Worm (Caenorhabditis elegans) whole organism, L2 larva: ENCODE data around the gene srh-109.

Experiments
- C34F6.9 ChIP-seq: fragments of 150-350 bp; optimal IDR thresholded peaks from 2 replicates; lab custom pipeline; 2014; ENCODE audit warnings: missing biosample characterization, missing genetic modification characterization
- F13H6.1 ChIP-seq: sonication (generic microtip); optimal IDR thresholded peaks from 2 replicates; lab custom pipeline; 2016; ENCODE audit warnings: missing genetic modification characterization, missing compliant biosample characterization
- Y55F3AM.14 ChIP-seq: fragments of 200-800 bp; sonication (Bioruptor generic); optimal IDR thresholded peaks from 2 replicates; lab custom pipeline; 2018; ENCODE audit warnings: mild to moderate bottlenecking, missing genetic modification characterization, missing compliant biosample characterization
- ZK546.5 ChIP-seq: sonication (generic microtip); optimal IDR thresholded peaks from 2 replicates; lab custom pipeline; 2017; ENCODE audit warnings: missing biosample characterization, missing genetic modification characterization
- alr-1 ChIP-seq: fragments of 150-350 bp; optimal IDR thresholded peaks from 2 replicates; lab custom pipeline; 2014; ENCODE audit warnings: missing biosample characterization, missing genetic modification characterization
- aly-2 ChIP-seq: fragments of 150-350 bp; optimal IDR thresholded peaks from 2 replicates; lab custom pipeline; 2014; ENCODE audit warnings: missing biosample characterization, missing genetic modification characterization
- ama-1 ChIP-seq: fragments of 150-350 bp; optimal IDR thresholded peaks from 2 replicates; lab custom pipeline; 2018; ENCODE audit warnings: inconsistent platforms
- blmp-1 ChIP-seq: sonication (generic microtip); optimal IDR thresholded peaks from 2 replicates; lab custom pipeline; 2017; ENCODE audit warnings: missing genetic modification characterization, mild to moderate bottlenecking, missing compliant biosample characterization, antibody characterized with exemption, moderate library complexity; ENCODE audit not compliant: insufficient read depth
- ceh-82 ChIP-seq: fragments of 150-350 bp; optimal IDR thresholded peaks from 2 replicates; lab custom pipeline; 2014; ENCODE audit warnings: missing biosample characterization, missing genetic modification characterization
- crh-2 ChIP-seq: sonication (generic microtip); optimal IDR thresholded peaks from 2 replicates; lab custom pipeline; 2017; ENCODE audit warnings: missing biosample characterization, missing genetic modification characterization
- dmd-4 ChIP-seq: sonication (generic microtip); optimal IDR thresholded peaks from 2 replicates; lab custom pipeline; 2017; ENCODE audit warnings: missing biosample characterization, missing genetic modification characterization
- egl-27 ChIP-seq: sonication (generic microtip); optimal IDR thresholded peaks from 3 replicates; lab custom pipeline; 2017; ENCODE audit warnings: missing biosample characterization, missing genetic modification reagents, missing genetic modification characterization
- elt-1 ChIP-seq: fragments of 150-350 bp; optimal IDR thresholded peaks from 2 replicates; lab custom pipeline; 2014; ENCODE audit warnings: missing biosample characterization, missing genetic modification characterization
- fos-1 ChIP-seq: fragments of 150-350 bp; optimal IDR thresholded peaks from 2 replicates; lab custom pipeline; 2014; ENCODE audit warnings: missing biosample characterization, missing genetic modification characterization
- gmeb-1 ChIP-seq: fragments of 150-350 bp; optimal IDR thresholded peaks from 2 replicates; lab custom pipeline; 2014; ENCODE audit warnings: missing biosample characterization, missing genetic modification characterization
- lsy-2 ChIP-seq, 2 experiments: fragments of 150-350 bp in 1 of 2; sonication (generic microtip) in 1 of 2; optimal IDR thresholded peaks; 2 replicates each; lab custom pipeline; 2014 to 2017; ENCODE audit warnings: missing biosample characterization in 2 of 2, missing genetic modification characterization in 2 of 2
- mab-5 ChIP-seq: fragments of 150-350 bp; optimal IDR thresholded peaks from 2 replicates; lab custom pipeline; 2014; ENCODE audit warnings: missing biosample characterization, missing genetic modification characterization
- mbf-1 ChIP-seq: sonication (generic microtip); optimal IDR thresholded peaks from 2 replicates; lab custom pipeline; 2017; ENCODE audit warnings: missing biosample characterization, missing genetic modification characterization
- nhr-11 ChIP-seq: fragments of 150-350 bp; optimal IDR thresholded peaks from 2 replicates; lab custom pipeline; 2014; ENCODE audit warnings: missing biosample characterization, missing genetic modification characterization
- nhr-12 ChIP-seq: fragments of 150-350 bp; optimal IDR thresholded peaks from 2 replicates; lab custom pipeline; 2014; ENCODE audit warnings: missing biosample characterization, missing genetic modification characterization
- nhr-23 ChIP-seq: fragments of 150-350 bp; optimal IDR thresholded peaks from 2 replicates; lab custom pipeline; 2014; ENCODE audit warnings: missing biosample characterization, missing genetic modification reagents, missing genetic modification characterization
- nhr-25 ChIP-seq: fragments of 150-350 bp; sonication (generic microtip); optimal IDR thresholded peaks from 3 replicates; lab custom pipeline; 2014; ENCODE audit warnings: missing biosample characterization, missing genetic modification characterization
- nhr-6 ChIP-seq: fragments of 150-350 bp; optimal IDR thresholded peaks from 2 replicates; lab custom pipeline; 2014; ENCODE audit warnings: missing biosample characterization, missing genetic modification characterization
- peb-1 ChIP-seq: fragments of 150-350 bp; optimal IDR thresholded peaks from 2 replicates; lab custom pipeline; 2014; ENCODE audit warnings: missing biosample characterization, missing genetic modification characterization
- sem-4 ChIP-seq: fragments of 150-350 bp; optimal IDR thresholded peaks from 2 replicates; lab custom pipeline; 2014; ENCODE audit warnings: missing biosample characterization, missing genetic modification reagents, missing genetic modification characterization
- sma-9 ChIP-seq, 2 experiments: fragments of 150-350 bp in 1 of 2; sonication (generic microtip) in 1 of 2; optimal IDR thresholded peaks; 2 replicates each; lab custom pipeline; 2014 to 2016; ENCODE audit warnings: missing genetic modification characterization in 2 of 2, mild to moderate bottlenecking in 1 of 2, missing biosample characterization in 1 of 2, missing compliant biosample characterization in 1 of 2, missing genetic modification reagents in 1 of 2, moderate library complexity in 1 of 2
- unc-39 ChIP-seq: fragments of 150-350 bp; optimal IDR thresholded peaks from 2 replicates; lab custom pipeline; 2014; ENCODE audit warnings: missing biosample characterization, missing genetic modification characterization
- unc-55 ChIP-seq: fragments of 150-350 bp; sonication (generic microtip); optimal IDR thresholded peaks from 3 replicates; lab custom pipeline; 2014; ENCODE audit warnings: missing biosample characterization, missing genetic modification reagents, missing genetic modification characterization
- unc-62 ChIP-seq: fragments of 150-350 bp; optimal IDR thresholded peaks from 2 replicates; lab custom pipeline; 2014; ENCODE audit warnings: missing biosample characterization, missing genetic modification reagents, missing genetic modification characterization
- ztf-1 ChIP-seq: fragments of 200-800 bp; sonication (Bioruptor generic); conservative IDR thresholded peaks from 2 replicates; pipeline ENCODE4 v1.3.6; 2022; ENCODE audit warnings: missing genetic modification characterization, missing compliant biosample characterization
- ztf-4 ChIP-seq: fragments of 150-350 bp; optimal IDR thresholded peaks from 2 replicates; lab custom pipeline; 2014; ENCODE audit warnings: missing biosample characterization, missing genetic modification characterization

srh-109 gene

ce11 chrV:17177967-17178366 lies 42.3 kb downstream of the srh-109 start, which contains the start of gene srsx-1:
Gene srsx-1 (minus strand): TSS chrV:17178067.
- TF ChIP-seq aly-2 (tag; lab: Kevin White, UChicago) (no peak), ceh-82 (tag; lab: Kevin White, UChicago) (no peak), sem-4 (tag; lab: Kevin White, UChicago) (no peak), fos-1 (tag; lab: Kevin White, UChicago) (no peak), unc-62 (GFP tag; lab: Kevin White, UChicago) (no peak), unc-55 (GFP tag; lab: Kevin White, UChicago) (no peak), sma-9 (GFP tag; optimal IDR thresholded peaks at IDR 0.05; lab: Kevin White, UChicago) (no peak), sma-9 (tag; optimal IDR thresholded peaks at IDR 0.05; lab: Kevin White, UChicago) (no peak), crh-2 (tag; lab: Kevin White, UChicago) (no peak), ZK546.5 (tag; lab: Kevin White, UChicago) (no peak), unc-39 (tag; lab: Kevin White, UChicago) (no peak), ama-1 (lab: Kevin White, UChicago) (no peak)

- no peak for TF ChIP-seq elt-1 (tag; lab: Kevin White, UChicago)
- TF ChIP-seq dmd-4 (tag; lab: Kevin White, UChicago), result no peak
- no peak for TF ChIP-seq aly-2 (tag; lab: Kevin White, UChicago)
- no peak for TF ChIP-seq nhr-23
- TF ChIP-seq egl-27 (tag; lab: Kevin White, UChicago), result no peak
- TF ChIP-seq, all 48 proteins: peak for 0
These were observed 46.5 kb downstream of the srh-109 start, which contains the start of gene srbc-25 for ce11 chrV:17173738-17174137. Gene srbc-25 (plus strand): TSS chrV:17174038.

DNA sequence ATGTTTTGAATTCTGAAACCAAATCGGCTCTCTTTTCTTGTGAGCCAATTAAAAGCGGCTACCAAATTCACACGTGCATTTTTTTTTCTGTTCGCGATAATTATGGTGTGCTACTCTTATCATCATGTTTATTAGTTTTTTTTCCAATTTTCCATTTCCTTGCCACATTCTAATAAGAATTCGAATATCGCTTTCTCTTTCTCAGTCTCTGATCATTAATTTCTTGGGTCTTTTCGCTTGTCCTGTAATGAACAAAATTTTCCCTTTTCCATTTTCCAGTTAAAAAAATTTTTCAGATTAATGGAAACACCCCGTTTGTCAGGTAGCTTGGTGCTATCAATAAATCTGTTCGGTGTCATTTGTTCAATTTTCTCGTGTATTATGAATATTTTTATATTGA lies 48.7 kb downstream of the srh-109 start, which contains the start of gene srbc-26:
Gene srbc-26 (plus strand): TSS at position 301 of the 400 bp plus-strand sequence.
- TF ChIP-seq ztf-4 (tag; lab: Kevin White, UChicago) (no peak), blmp-1 (tag; lab: Kevin White, UChicago) (no peak), fos-1 (tag; lab: Kevin White, UChicago) (no peak), egl-27 (tag; lab: Kevin White, UChicago) (no peak), peb-1 (tag; lab: Kevin White, UChicago) (no peak), nhr-25 (no peak), ztf-1 (GFP tag; lab: Robert Waterston, UW) (no peak), nhr-11 (tag; lab: Kevin White, UChicago) (no peak)

- TF ChIP-seq unc-62 (GFP tag; lab: Kevin White, UChicago) (no peak), mbf-1 (no peak), sem-4 (tag; lab: Kevin White, UChicago) (no peak), alr-1 (tag; lab: Kevin White, UChicago) (no peak), ztf-1 (GFP tag; lab: Robert Waterston, UW) (no peak), lsy-2 (tag; optimal IDR thresholded peaks at IDR 0.05; lab: Kevin White, UChicago) (no peak), Y55F3AM.14 (GFP tag; lab: Kevin White, UChicago) (no peak), C34F6.9 (tag; lab: Kevin White, UChicago) (no peak), ceh-82 (tag; lab: Kevin White, UChicago) (no peak), sma-9 (GFP tag; optimal IDR thresholded peaks at IDR 0.05; lab: Kevin White, UChicago) (no peak), sma-9 (tag; optimal IDR thresholded peaks at IDR 0.05; lab: Kevin White, UChicago) (no peak), ama-1 (lab: Kevin White, UChicago) (no peak), F13H6.1 (tag; lab: Kevin White, UChicago) (no peak), mab-5 (tag; lab: Kevin White, UChicago) (no peak), gmeb-1 (no peak), nhr-12 (tag; lab: Kevin White, UChicago) (no peak), nhr-6 (tag; lab: Kevin White, UChicago) (no peak)
These were observed 49.4 kb downstream of the srh-109 start, which contains the start of gene srw-51 for ce11 chrV:17170822-17171221. Gene srw-51 (minus strand): TSS chrV:17170922.
